Worm (Caenorhabditis elegans) whole organism, midembryonic: ENCODE measurements around the gene F08D12.7.
A peak's percentile ranks its signal among the peaks of the same experiment; 100 is the strongest.

ENCODE experiments used
- T22C8.4 ChIP-seq: fragments of 200-800 bp; sonication (Bioruptor generic); IDR thresholded peaks from 2 replicates; pipeline ENCODE4 v1.3.6; 2022; ENCODE audit warnings: missing genetic modification characterization, missing compliant biosample characterization
- cog-1 ChIP-seq: sonication (generic microtip); optimal IDR thresholded peaks from 2 replicates; lab custom pipeline; 2016; ENCODE audit warnings: missing genetic modification characterization, missing compliant biosample characterization
- flt-1 ChIP-seq: fragments of 200-800 bp; sonication (Bioruptor generic); IDR thresholded peaks from 2 replicates; pipeline ENCODE4 v1.3.6; 2022; ENCODE audit warnings: missing genetic modification characterization, missing compliant biosample characterization
- klf-2 ChIP-seq: fragments of 200-800 bp; sonication (Bioruptor generic); conservative IDR thresholded peaks from 2 replicates; pipeline ENCODE4 v1.3.6; 2022; ENCODE audit warnings: missing genetic modification reagents, missing genetic modification characterization, missing compliant biosample characterization
- med-1 ChIP-seq: sonication (generic microtip); optimal IDR thresholded peaks from 2 replicates; lab custom pipeline; 2017; ENCODE audit warnings: missing genetic modification characterization, mild to moderate bottlenecking, missing compliant biosample characterization, antibody characterized with exemption, missing genetic modification reagents; ENCODE audit not compliant: insufficient read depth
- ref-1 ChIP-seq: fragments of 200-800 bp; sonication (Bioruptor generic); conservative IDR thresholded peaks from 2 replicates; pipeline ENCODE4 v1.3.6; 2022; ENCODE audit warnings: missing genetic modification reagents, missing genetic modification characterization, missing compliant biosample characterization
- tab-1 ChIP-seq: fragments of 200-800 bp; sonication (Bioruptor generic); IDR thresholded peaks from 2 replicates; pipeline ENCODE4 v1.3.6; 2022; ENCODE audit warnings: missing genetic modification characterization, missing compliant biosample characterization
- ztf-23 ChIP-seq: fragments of 200-800 bp; sonication (Bioruptor generic); IDR thresholded peaks from 2 replicates; pipeline ENCODE4 v1.3.6; 2022; ENCODE audit warnings: missing genetic modification reagents, missing genetic modification characterization, missing compliant biosample characterization
- ztf-29 ChIP-seq: fragments of 200-800 bp; sonication (Bioruptor generic); IDR thresholded peaks from 2 replicates; pipeline ENCODE4 v1.3.6; 2022; ENCODE audit warnings: missing genetic modification reagents, missing genetic modification characterization, missing compliant biosample characterization

F08D12.7 gene

DNA sequence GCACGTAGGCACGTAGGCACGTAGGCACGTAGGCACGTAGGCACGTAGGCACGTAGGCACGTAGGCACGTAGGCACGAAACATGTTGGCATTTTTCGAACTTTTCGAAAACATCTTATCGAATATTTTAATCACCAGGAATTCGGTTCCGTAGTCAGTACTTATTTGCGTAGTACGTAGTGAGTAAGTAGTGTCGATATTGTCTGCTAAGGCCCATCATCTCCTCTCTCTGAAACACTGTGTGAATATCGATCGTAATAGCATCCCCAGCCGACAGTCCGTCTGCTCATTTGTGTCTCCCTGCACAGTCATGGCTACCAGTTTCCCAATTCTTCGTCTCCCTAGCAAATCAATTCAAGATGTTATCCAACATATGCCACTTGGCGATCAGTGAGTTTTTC is 6.8 kb downstream of the F08D12.7 start, which contains the start of gene fbxb-106:
Gene fbxb-106, plus strand, starts transcription at position 301 of the 400 bp plus-strand sequence.
- TF ChIP-seq ref-1 (GFP tag; lab: Robert Waterston, UW) (no peak), tab-1 (GFP tag; lab: Robert Waterston, UW) (no peak), flt-1 (no peak), ztf-23 (GFP tag; lab: Robert Waterston, UW) (no peak), klf-2 (GFP tag; lab: Robert Waterston, UW) (no peak), T22C8.4 (GFP tag; lab: Robert Waterston, UW) (no peak), med-1 (no peak)

DNA sequence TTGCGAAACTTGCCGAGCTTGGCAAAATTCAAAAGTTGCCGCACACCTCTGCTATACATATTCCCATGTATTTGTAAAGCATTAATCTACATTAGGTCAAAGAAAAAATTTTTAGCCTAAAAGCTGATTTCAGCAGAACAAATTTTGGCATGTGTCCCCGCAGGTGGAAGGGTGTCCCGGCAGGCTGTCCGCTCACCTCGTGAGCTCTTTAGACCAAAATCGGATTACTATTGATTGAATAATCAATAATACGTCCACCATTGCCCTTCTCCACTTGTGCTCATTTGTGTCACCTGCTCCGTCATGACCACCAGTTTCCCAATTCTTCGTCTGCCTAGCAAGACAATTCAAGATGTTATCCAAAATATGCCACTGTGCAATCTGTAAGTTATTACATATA is 10.4 kb downstream of the F08D12.7 start, which contains the start of gene fbxb-107:
Gene fbxb-107, plus strand, starts transcription at position 297 of the 400 bp plus-strand sequence.
- peak; percentile 18; the same call in 1 of the 2 replicates for TF ChIP-seq T22C8.4 (GFP tag; lab: Robert Waterston, UW)
- no peak for TF ChIP-seq cog-1 (tag; lab: Kevin White, UChicago)

DNA sequence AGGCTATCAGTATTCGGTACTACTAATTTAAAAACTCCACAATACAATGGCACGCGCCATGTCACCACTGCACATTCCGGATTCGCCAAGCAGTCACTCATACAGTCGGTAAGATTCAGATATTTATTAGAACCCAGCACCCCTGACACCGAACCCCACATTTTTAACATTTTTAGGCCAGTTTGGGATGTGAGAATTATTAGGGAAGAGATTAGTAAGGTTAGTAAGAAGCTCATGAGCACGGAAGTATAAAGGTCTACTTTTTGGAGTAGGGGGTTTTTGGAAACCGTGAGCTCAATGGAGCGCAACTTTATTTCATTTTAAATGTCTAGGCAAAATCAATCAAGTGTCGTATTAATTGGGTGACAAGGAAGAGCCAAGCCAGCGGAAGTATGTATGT is 11.0 kb downstream of the F08D12.7 start, which contains the start of gene F29A7.8:
Gene F29A7.8, minus strand, starts transcription at position 101 of the 400 bp plus-strand sequence.
- no peak for TF ChIP-seq ref-1 (GFP tag; lab: Robert Waterston, UW)
- no peak for TF ChIP-seq ztf-29 (GFP tag; lab: Robert Waterston, UW)
- TF ChIP-seq cog-1 (tag; lab: Kevin White, UChicago): no peak
- TF ChIP-seq klf-2 (GFP tag; lab: Robert Waterston, UW): no peak
- TF ChIP-seq med-1: no peak
- no peak for TF ChIP-seq T22C8.4 (GFP tag; lab: Robert Waterston, UW)
- TF ChIP-seq tab-1 (GFP tag; lab: Robert Waterston, UW): no peak
- TF ChIP-seq ztf-23 (GFP tag; lab: Robert Waterston, UW): no peak
- TF ChIP-seq flt-1: no peak

DNA sequence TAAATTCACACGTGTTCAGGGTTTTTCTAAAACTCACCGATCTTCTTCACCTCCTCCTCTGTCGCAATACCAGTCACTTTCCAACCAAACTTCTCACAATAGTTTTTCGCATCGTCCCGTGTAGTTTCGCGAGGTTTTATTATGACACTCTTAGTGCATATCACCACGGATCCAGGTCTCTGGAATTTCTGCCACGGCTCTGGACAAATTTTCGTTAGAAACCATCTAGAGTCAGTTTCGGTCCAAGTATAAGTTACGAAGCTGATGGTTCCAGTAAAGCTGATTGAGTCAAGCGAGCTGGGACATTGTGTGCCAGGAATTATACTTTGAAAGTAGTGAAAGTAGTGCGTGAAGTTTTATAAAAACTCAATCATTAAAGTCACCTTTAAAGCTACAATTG is 12.6 kb downstream of the F08D12.7 start:
- TF ChIP-seq flt-1 (no peak), cog-1 (tag; lab: Kevin White, UChicago) (no peak), tab-1 (GFP tag; lab: Robert Waterston, UW) (no peak), ref-1 (GFP tag; lab: Robert Waterston, UW) (no peak), ztf-29 (GFP tag; lab: Robert Waterston, UW) (no peak), ztf-23 (GFP tag; lab: Robert Waterston, UW) (no peak), med-1 (no peak), klf-2 (GFP tag; lab: Robert Waterston, UW) (no peak), T22C8.4 (GFP tag; lab: Robert Waterston, UW) (no peak)

DNA sequence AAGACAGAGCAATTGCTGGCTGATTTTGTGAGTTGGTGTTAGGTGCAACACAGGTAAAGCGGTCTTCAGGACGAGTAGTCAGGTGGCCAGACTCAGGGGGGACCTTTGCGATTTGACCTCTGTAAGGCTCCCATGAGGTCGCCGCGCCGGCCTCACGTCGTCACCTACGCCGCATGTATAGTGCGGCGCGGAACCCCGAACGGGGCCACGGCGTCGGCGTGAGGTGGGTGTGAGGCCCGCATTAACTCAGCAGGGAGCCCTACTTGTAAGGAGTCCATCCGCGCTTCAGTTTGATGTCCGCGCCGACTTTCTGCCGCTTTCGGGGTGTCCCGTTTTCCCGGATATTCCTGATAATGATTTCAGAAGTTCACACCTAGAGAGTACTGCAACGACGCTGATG is 14.3 kb downstream of the F08D12.7 start:
- TF ChIP-seq flt-1: no peak
- no peak for TF ChIP-seq tab-1 (GFP tag; lab: Robert Waterston, UW)
- TF ChIP-seq ref-1 (GFP tag; lab: Robert Waterston, UW): no peak
- no peak for TF ChIP-seq klf-2 (GFP tag; lab: Robert Waterston, UW)

DNA sequence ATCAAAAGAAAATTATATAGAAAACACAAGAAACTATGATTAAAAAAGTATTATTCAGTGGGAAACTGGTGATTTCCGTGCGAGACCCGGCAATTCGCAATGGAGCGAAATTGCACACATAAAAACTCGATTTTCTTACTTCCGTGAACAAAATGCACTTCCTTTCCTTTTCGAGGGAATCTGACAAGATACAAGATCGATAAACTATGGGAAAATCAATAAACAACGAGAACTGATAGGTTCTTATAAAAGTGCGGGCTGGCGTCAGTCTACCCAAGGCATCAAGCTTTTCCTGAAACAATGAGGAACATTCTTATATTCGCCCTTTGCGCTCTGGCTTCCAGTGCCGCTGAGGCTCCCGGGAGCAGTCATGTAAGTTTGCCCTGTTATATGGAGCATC is 15.9 kb downstream of the F08D12.7 start, which contains the start of gene F29A7.3:
Gene F29A7.3, plus strand, starts transcription at position 301 of the 400 bp plus-strand sequence.
- TF ChIP-seq ref-1 (GFP tag; lab: Robert Waterston, UW): no peak
- no peak for TF ChIP-seq T22C8.4 (GFP tag; lab: Robert Waterston, UW)
- TF ChIP-seq cog-1 (tag; lab: Kevin White, UChicago): no peak
- TF ChIP-seq med-1: no peak
- TF ChIP-seq klf-2 (GFP tag; lab: Robert Waterston, UW): no peak
- TF ChIP-seq tab-1 (GFP tag; lab: Robert Waterston, UW): no peak
- TF ChIP-seq flt-1: no peak
- no peak for TF ChIP-seq ztf-29 (GFP tag; lab: Robert Waterston, UW)
- TF ChIP-seq ztf-23 (GFP tag; lab: Robert Waterston, UW): no peak

DNA sequence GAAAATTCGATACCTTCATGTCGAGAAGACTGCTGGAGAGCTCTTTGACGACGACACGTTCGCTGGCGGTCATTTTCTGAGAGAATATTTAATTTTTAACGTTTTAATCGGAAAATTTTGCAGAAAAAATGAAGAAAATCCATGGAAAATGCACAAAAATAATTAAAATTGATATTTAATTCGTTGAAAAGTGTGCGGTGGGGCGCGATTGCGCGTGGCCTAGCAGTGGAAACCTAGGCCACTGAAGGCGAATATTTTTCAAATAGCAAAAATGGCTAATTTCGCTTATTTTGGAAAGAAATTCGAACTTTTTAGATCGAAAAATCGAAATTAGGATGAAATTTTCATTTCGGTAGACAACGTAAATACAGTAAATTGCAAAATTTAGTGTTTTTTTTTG is 16.4 kb downstream of the F08D12.7 start, which contains the start of gene F29A7.6:
Gene F29A7.6, minus strand, starts transcription at position 76 of the 400 bp plus-strand sequence.
- TF ChIP-seq T22C8.4 (GFP tag; lab: Robert Waterston, UW) (no peak), ztf-29 (GFP tag; lab: Robert Waterston, UW) (no peak), tab-1 (GFP tag; lab: Robert Waterston, UW) (no peak), cog-1 (tag; lab: Kevin White, UChicago) (peak; percentile 20), ztf-23 (GFP tag; lab: Robert Waterston, UW) (peak; percentile 72; the same call in 1 of the 2 replicates), ref-1 (GFP tag; lab: Robert Waterston, UW) (no peak), flt-1 (peak; percentile 65), klf-2 (GFP tag; lab: Robert Waterston, UW) (no peak), med-1 (no peak)

DNA sequence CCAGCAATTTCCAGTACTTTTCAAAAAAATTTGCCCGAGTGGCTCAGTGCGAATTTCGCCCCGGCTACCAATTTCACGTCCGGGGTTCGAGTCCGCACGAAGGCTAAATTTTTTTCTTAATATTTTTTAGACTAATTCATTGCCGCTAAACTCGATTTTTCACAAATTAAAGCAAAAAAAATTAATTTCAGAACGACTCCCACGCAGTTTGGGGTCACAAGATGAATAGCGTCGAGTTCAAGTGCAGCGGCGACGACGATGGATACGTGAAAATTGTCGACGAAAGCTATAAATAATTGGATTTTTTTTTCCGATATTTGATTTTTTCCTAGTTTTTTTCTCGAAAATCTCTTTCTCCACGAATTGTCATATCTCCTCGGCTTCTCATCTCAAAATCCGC is 17.6 kb downstream of the F08D12.7 start:
- no peak for TF ChIP-seq ztf-29 (GFP tag; lab: Robert Waterston, UW)
- TF ChIP-seq T22C8.4 (GFP tag; lab: Robert Waterston, UW): no peak
- no peak for TF ChIP-seq ref-1 (GFP tag; lab: Robert Waterston, UW)
- no peak for TF ChIP-seq flt-1
- TF ChIP-seq med-1: no peak
- TF ChIP-seq tab-1 (GFP tag; lab: Robert Waterston, UW): no peak
- TF ChIP-seq ztf-23 (GFP tag; lab: Robert Waterston, UW): no peak
- TF ChIP-seq cog-1 (tag; lab: Kevin White, UChicago): no peak
- no peak for TF ChIP-seq klf-2 (GFP tag; lab: Robert Waterston, UW)

DNA sequence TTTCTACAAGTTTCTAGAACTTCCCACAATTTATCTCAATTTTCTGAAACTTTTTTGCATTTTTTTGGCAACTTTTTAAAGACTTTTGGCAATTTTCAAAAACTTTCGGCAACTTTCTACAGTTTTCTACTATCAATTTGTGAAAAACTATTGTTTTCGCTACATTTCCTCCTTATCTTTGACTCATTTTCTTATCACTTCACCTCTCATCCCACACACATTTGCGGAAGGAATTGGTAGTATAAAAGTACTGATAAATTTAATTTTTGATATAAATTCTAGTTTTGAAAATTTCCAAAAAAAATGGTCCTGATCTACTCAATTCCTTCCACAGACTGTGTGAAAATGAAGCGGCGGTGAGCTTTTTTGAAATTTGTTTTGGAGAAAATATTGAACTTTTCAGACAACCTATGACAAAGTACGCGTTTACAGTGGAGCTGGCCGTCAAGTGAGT is 19.3 kb downstream of the F08D12.7 start, which contains the start of gene F29A7.4:
Gene F29A7.4, plus strand, starts transcription at position 404 of the 454 bp plus-strand sequence.
- TF ChIP-seq med-1 (no peak), klf-2 (GFP tag; lab: Robert Waterston, UW) (no peak), ztf-29 (GFP tag; lab: Robert Waterston, UW) (no peak), ztf-23 (GFP tag; lab: Robert Waterston, UW) (no peak), ref-1 (GFP tag; lab: Robert Waterston, UW) (no peak), cog-1 (tag; lab: Kevin White, UChicago) (no peak), tab-1 (GFP tag; lab: Robert Waterston, UW) (no peak), T22C8.4 (GFP tag; lab: Robert Waterston, UW) (no peak), flt-1 (no peak)
